Fruit fly (Drosophila melanogaster) whole organism, embryonic: ENCODE data around the gene CG9948.

ENCODE experiments used
- Abd-B ChIP-seq: fragments of 200-800 bp; sonication (Bioruptor generic); optimal IDR thresholded peaks from 2 replicates; lab custom pipeline; 2018; ENCODE audit warnings: missing biosample characterization, mild to moderate bottlenecking, missing genetic modification characterization, moderate library complexity
- BtbVII ChIP-seq: fragments of 200-800 bp; sonication (Bioruptor generic); optimal IDR thresholded peaks from 3 replicates; lab custom pipeline; 2017; ENCODE audit warnings: missing biosample characterization, mild to moderate bottlenecking, missing genetic modification characterization
- CG1024 ChIP-seq: fragments of 200-800 bp; sonication (Bioruptor generic); IDR thresholded peaks from 2 replicates; pipeline ENCODE4 v1.3.6; 2022; ENCODE audit warnings: missing biosample characterization, missing genetic modification characterization
- CG10462 ChIP-seq: fragments of 200-800 bp; sonication (Bioruptor generic); optimal IDR thresholded peaks from 2 replicates; lab custom pipeline; 2016; ENCODE audit warnings: missing biosample characterization, missing genetic modification characterization
- CG10959 ChIP-seq: fragments of 200-800 bp; sonication (Bioruptor generic); IDR thresholded peaks from 2 replicates; pipeline ENCODE4 v1.3.6; 2022; ENCODE audit warnings: missing biosample characterization, missing genetic modification characterization
- CG12391 ChIP-seq: fragments of 200-800 bp; sonication (Bioruptor generic); optimal IDR thresholded peaks from 3 replicates; lab custom pipeline; 2018; ENCODE audit warnings: missing biosample characterization, mild to moderate bottlenecking, missing genetic modification characterization, moderate library complexity
- CG13424 ChIP-seq: fragments of 200-800 bp; sonication (Bioruptor generic); optimal IDR thresholded peaks from 2 replicates; lab custom pipeline; 2019; ENCODE audit warnings: missing biosample characterization, mild to moderate bottlenecking, missing genetic modification characterization, moderate library complexity
- CG14441 ChIP-seq: fragments of 200-800 bp; sonication (Bioruptor generic); IDR thresholded peaks from 2 replicates; pipeline ENCODE4 v1.3.6; 2022; ENCODE audit warnings: missing biosample characterization, missing genetic modification characterization
- CG17359 ChIP-seq: fragments of 200-800 bp; sonication (Bioruptor generic); optimal IDR thresholded peaks from 3 replicates; lab custom pipeline; 2018; ENCODE audit warnings: missing biosample characterization, mild to moderate bottlenecking, missing genetic modification characterization, moderate library complexity
- CG17612 ChIP-seq: fragments of 200-800 bp; sonication (Bioruptor generic); IDR thresholded peaks from 2 replicates; pipeline ENCODE4 v1.3.6; 2022; ENCODE audit warnings: missing biosample characterization, missing genetic modification characterization
- CG2712 ChIP-seq: fragments of 200-800 bp; optimal IDR thresholded peaks from 3 replicates; lab custom pipeline; 2019; ENCODE audit warnings: missing biosample characterization, mild to moderate bottlenecking, missing genetic modification characterization, moderate library complexity
- CG32772 ChIP-seq: fragments of 200-800 bp; sonication (Bioruptor generic); IDR thresholded peaks from 2 replicates; pipeline ENCODE4 v1.3.6; 2022; ENCODE audit warnings: missing biosample characterization, missing genetic modification characterization
- CG42726 ChIP-seq: fragments of 200-800 bp; sonication (Bioruptor generic); IDR thresholded peaks from 2 replicates; pipeline ENCODE4 v1.3.6; 2022; ENCODE audit warnings: missing biosample characterization, missing genetic modification characterization; ENCODE audit not compliant: partially characterized antibody
- CG43689 ChIP-seq: fragments of 200-800 bp; sonication (Bioruptor generic); IDR thresholded peaks from 2 replicates; pipeline ENCODE4 v1.3.6; 2022; ENCODE audit warnings: missing biosample characterization, missing genetic modification characterization
- CG4424 ChIP-seq: fragments of 200-800 bp; sonication (Bioruptor generic); optimal IDR thresholded peaks from 3 replicates; lab custom pipeline; 2016; ENCODE audit warnings: missing biosample characterization, missing genetic modification characterization
- CG6654 ChIP-seq: fragments of 200-800 bp; sonication (Bioruptor generic); optimal IDR thresholded peaks from 2 replicates; lab custom pipeline; 2017; ENCODE audit warnings: missing biosample characterization, mild to moderate bottlenecking, missing genetic modification characterization
- CG7839 ChIP-seq: fragments of 200-800 bp; sonication (Bioruptor generic); optimal IDR thresholded peaks from 3 replicates; lab custom pipeline; 2018; ENCODE audit warnings: missing biosample characterization, mild to moderate bottlenecking, missing genetic modification characterization, moderate library complexity
- CG9797 ChIP-seq: fragments of 200-800 bp; sonication (Bioruptor generic); optimal IDR thresholded peaks from 3 replicates; lab custom pipeline; 2018; ENCODE audit warnings: missing biosample characterization, mild to moderate bottlenecking, missing genetic modification characterization
- CG9817 ChIP-seq: fragments of 200-800 bp; sonication (Bioruptor generic); optimal IDR thresholded peaks from 2 replicates; lab custom pipeline; 2018; ENCODE audit warnings: missing biosample characterization, mild to moderate bottlenecking, missing genetic modification characterization, moderate library complexity
- CrebB ChIP-seq: fragments of 200-800 bp; sonication (Bioruptor generic); optimal IDR thresholded peaks from 3 replicates; lab custom pipeline; 2018; ENCODE audit warnings: missing biosample characterization, mild to moderate bottlenecking, missing genetic modification characterization
- Dip2 ChIP-seq: fragments of 200-800 bp; sonication (Bioruptor generic); IDR thresholded peaks from 2 replicates; pipeline ENCODE4 v1.3.6; 2022; ENCODE audit warnings: missing biosample characterization, missing genetic modification characterization
- Gsc ChIP-seq: fragments of 200-800 bp; sonication (Bioruptor generic); IDR thresholded peaks from 2 replicates; pipeline ENCODE4 v1.3.6; 2022; ENCODE audit warnings: missing biosample characterization, missing genetic modification characterization
- MBD-R2 ChIP-seq: fragments of 200-800 bp; sonication (Bioruptor generic); IDR thresholded peaks from 2 replicates; pipeline ENCODE4 v1.3.6; 2022; ENCODE audit warnings: missing biosample characterization, missing genetic modification characterization
- NFAT ChIP-seq: fragments of 200-800 bp; sonication (Bioruptor generic); IDR thresholded peaks from 2 replicates; pipeline ENCODE4 v1.3.6; 2022; ENCODE audit warnings: missing biosample characterization, missing genetic modification characterization
- Nf-YB ChIP-seq: fragments of 200-800 bp; sonication (Bioruptor generic); optimal IDR thresholded peaks from 3 replicates; lab custom pipeline; 2019; ENCODE audit warnings: missing biosample characterization, mild to moderate bottlenecking, missing genetic modification characterization, moderate library complexity
- NfI ChIP-seq: fragments of 200-800 bp; sonication (Bioruptor generic); optimal IDR thresholded peaks from 3 replicates; lab custom pipeline; 2018; ENCODE audit warnings: missing biosample characterization, mild to moderate bottlenecking, missing genetic modification characterization, moderate library complexity
- Ptx1 ChIP-seq: fragments of 200-800 bp; sonication (Bioruptor generic); IDR thresholded peaks from 2 replicates; pipeline ENCODE4 v1.3.6; 2022; ENCODE audit warnings: missing biosample characterization, missing genetic modification characterization
- Sry-β ChIP-seq: fragments of 200-800 bp; sonication (Bioruptor generic); optimal IDR thresholded peaks from 2 replicates; lab custom pipeline; 2018; ENCODE audit warnings: missing biosample characterization, mild to moderate bottlenecking, missing genetic modification characterization, moderate library complexity
- Xbp1 ChIP-seq: fragments of 200-800 bp; sonication (Bioruptor generic); optimal IDR thresholded peaks from 3 replicates; lab custom pipeline; 2016; ENCODE audit warnings: missing biosample characterization, mild to moderate bottlenecking, missing genetic modification characterization
- Xrp1 ChIP-seq: fragments of 200-800 bp; sonication (Bioruptor generic); IDR thresholded peaks from 2 replicates; pipeline ENCODE4 v1.3.6; 2022; ENCODE audit warnings: missing biosample characterization, missing genetic modification characterization
- ac ChIP-seq: fragments of 200-800 bp; sonication (Bioruptor generic); optimal IDR thresholded peaks from 3 replicates; lab custom pipeline; 2017; ENCODE audit warnings: missing biosample characterization, mild to moderate bottlenecking, missing genetic modification characterization
- caup ChIP-seq: fragments of 200-800 bp; sonication (Bioruptor generic); optimal IDR thresholded peaks from 3 replicates; lab custom pipeline; 2017; ENCODE audit warnings: missing biosample characterization, mild to moderate bottlenecking, missing genetic modification characterization, moderate library complexity; ENCODE audit not compliant: severe bottlenecking
- corto ChIP-seq: fragments of 200-800 bp; sonication (Bioruptor generic); optimal IDR thresholded peaks from 2 replicates; lab custom pipeline; 2016; ENCODE audit warnings: missing biosample characterization, mild to moderate bottlenecking, missing genetic modification characterization, moderate library complexity
- crp ChIP-seq, 2 experiments: fragments of 200-800 bp; sonication (Bioruptor generic); optimal IDR thresholded peaks; 2 replicates in 1 of 2; 3 replicates in 1 of 2; lab custom pipeline; 2017; ENCODE audit warnings: missing biosample characterization in 2 of 2, missing genetic modification characterization in 2 of 2, mild to moderate bottlenecking in 1 of 2, moderate library complexity in 1 of 2
- fru ChIP-seq: fragments of >200 bp; optimal IDR thresholded peaks from 2 replicates; lab custom pipeline; 2017
- lmd ChIP-seq: fragments of 200-800 bp; sonication (Bioruptor generic); IDR thresholded peaks from 2 replicates; pipeline ENCODE4 v1.3.6; 2022; ENCODE audit warnings: missing biosample characterization, missing genetic modification characterization
- nmo ChIP-seq: fragments of 200-800 bp; sonication (Bioruptor generic); optimal IDR thresholded peaks from 2 replicates; lab custom pipeline; 2018; ENCODE audit warnings: missing biosample characterization, mild to moderate bottlenecking, missing genetic modification characterization, moderate library complexity
- odd ChIP-seq: fragments of 200-800 bp; sonication (Bioruptor generic); optimal IDR thresholded peaks from 2 replicates; lab custom pipeline; 2017; ENCODE audit warnings: missing biosample characterization, mild to moderate bottlenecking, missing genetic modification characterization
- phol ChIP-seq: fragments of 200-800 bp; sonication (Bioruptor generic); optimal IDR thresholded peaks from 3 replicates; lab custom pipeline; 2018; ENCODE audit warnings: missing biosample characterization, mild to moderate bottlenecking, missing genetic modification characterization, moderate library complexity
- salm ChIP-seq: fragments of 200-800 bp; sonication (Bioruptor generic); optimal IDR thresholded peaks from 2 replicates; lab custom pipeline; 2018; ENCODE audit warnings: missing biosample characterization, mild to moderate bottlenecking, missing genetic modification characterization
- sens ChIP-seq: fragments of 200-800 bp; sonication (Bioruptor generic); peaks from one replicate; lab custom pipeline; 2016; ENCODE audit warnings: missing biosample characterization, missing genetic modification characterization
- so ChIP-seq: fragments of 200-800 bp; sonication (Bioruptor generic); IDR thresholded peaks from 3 replicates; pipeline ENCODE4 v1.3.6; 2022; ENCODE audit warnings: missing biosample characterization, missing genetic modification characterization
- stwl ChIP-seq: fragments of 200-800 bp; sonication (Bioruptor generic); optimal IDR thresholded peaks from 3 replicates; lab custom pipeline; 2018; ENCODE audit warnings: missing biosample characterization, mild to moderate bottlenecking, missing genetic modification characterization, moderate library complexity
- tna ChIP-seq: fragments of 200-800 bp; sonication (Bioruptor generic); IDR thresholded peaks from 2 replicates; pipeline ENCODE4 v1.3.6; 2022; ENCODE audit warnings: missing biosample characterization, missing genetic modification characterization; ENCODE audit not compliant: partially characterized antibody
- vvl ChIP-seq: fragments of 200-800 bp; sonication (Bioruptor generic); IDR thresholded peaks from 2 replicates; pipeline ENCODE4 v1.3.6; 2022; ENCODE audit warnings: missing biosample characterization, missing genetic modification characterization

CG9948 gene

DNA sequence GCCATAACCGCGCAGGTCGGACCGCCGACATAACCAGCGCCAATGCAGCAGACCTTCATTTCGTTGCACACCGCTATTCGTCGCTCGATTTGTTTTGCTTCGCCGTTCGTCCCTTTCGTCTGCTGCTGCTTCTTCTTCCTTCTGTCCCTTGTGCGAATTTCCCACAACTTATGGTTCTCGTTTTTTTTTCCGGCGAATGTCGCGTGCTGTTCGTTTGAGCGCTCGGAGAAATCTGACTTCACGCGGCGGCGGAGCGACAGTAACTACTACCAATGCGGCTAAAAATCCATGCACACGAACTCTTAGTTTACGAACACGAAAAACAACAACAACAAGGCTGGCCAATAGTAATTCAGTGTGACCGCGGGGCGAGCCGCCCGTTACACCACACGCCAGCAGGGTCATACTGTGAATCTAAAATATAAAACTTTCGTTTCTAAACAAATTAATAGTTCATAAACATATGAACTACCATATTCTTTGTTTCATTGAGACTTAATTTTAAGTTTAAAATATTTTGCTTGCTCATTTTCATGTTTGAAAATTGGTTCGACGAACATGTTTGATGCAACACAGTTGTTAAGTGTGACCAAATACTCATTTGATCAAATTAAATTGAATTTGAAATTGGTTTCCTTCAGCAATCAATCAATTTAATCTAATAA lies 8.8 kb downstream of the CG9948 start, which contains the start of gene sgl (continued):
- TF ChIP-seq ac (GFP tag; lab: Kevin White, UChicago) (no peak), tna (GFP tag; lab: Robert Waterston, UW) (no peak; the same call in 1 of the 2 replicates), sens (peak; percentile 79), CG42726 (GFP tag; lab: Robert Waterston, UW) (peak; percentile 82), CG12391 (tag; lab: Kevin White, UChicago) (peak; percentile 48), CG14441 (GFP tag; lab: Robert Waterston, UW) (0 out of 2 replicates have a peak, but pooled peaks have one; percentile 18)

DNA sequence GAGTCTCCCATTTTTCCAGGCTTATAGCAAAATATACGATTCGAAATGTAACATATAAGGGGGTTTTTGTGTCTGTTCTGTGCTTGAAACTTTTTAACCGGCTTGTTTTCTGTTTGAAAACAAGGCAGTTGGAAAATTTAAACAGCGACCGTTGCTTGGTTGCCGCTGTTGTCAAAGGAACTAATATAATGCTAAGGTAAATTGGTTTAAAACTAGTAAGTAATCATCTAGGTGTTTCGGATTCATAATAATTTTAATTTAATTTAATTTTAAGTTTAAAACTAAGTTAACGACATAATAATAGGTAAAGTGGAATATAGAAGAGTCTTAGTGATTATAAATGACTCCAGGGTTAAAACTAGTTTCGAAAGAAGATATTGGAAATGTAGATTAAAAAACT lies 12.0 kb downstream of the CG9948 start, which contains the start of gene CG10064:
TSS of gene CG10064 (minus strand) at position 101 of the 400 bp plus-strand sequence.
- no peak for TF ChIP-seq salm
- no peak for TF ChIP-seq so (GFP tag; lab: Robert Waterston, UW)
- TF ChIP-seq odd: no peak
- no peak for TF ChIP-seq CG1024 (GFP tag; lab: Robert Waterston, UW)
- no peak for TF ChIP-seq Abd-B (GFP tag; lab: Kevin White, UChicago)
- no peak for TF ChIP-seq vvl
- no peak for TF ChIP-seq CG6654 (GFP tag; lab: Kevin White, UChicago)
- TF ChIP-seq Sry-β: no peak
- TF ChIP-seq CG9797 (GFP tag; lab: Kevin White, UChicago): no peak
- TF ChIP-seq CG17359 (tag; lab: Kevin White, UChicago): no peak
- no peak for TF ChIP-seq Xrp1 (GFP tag; lab: Robert Waterston, UW)

DNA sequence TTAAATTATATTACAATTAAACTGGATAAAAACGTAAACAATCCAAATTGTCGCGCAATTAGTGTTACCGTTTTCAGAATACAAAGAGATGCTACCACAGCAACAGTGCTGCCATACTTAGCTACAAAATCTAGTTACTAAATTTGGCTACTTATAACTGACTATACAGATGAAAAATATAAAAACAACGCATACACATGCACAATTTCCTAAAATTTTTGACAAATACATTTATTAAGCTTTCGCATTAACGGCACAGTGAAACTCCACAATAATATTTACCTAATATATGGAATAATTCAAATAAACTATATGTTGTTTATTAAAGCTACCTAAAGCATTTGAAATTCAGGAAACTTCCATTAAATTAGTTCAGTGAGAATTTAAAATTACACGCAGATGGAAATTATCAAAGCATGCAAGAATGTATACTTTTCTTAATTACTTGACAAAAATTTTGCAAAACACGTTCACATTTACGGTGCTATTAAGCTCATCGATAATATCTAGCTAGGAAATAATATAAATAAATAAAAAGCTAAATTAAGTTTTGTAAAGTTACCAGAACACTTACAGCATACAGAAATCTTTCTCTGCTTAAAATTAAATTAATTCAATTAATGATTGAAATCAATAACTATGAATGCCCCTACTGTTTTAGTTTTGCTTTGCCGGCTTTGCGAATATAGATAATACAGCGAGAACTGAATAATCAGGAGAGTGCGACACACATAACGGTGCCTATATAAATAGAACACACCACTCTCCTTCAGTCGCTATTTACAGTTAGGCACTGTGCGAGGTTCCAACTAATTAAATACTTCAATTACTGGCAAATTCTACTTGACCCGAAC lies 13.4 kb downstream of the CG9948 start, which contains the start of the genes Mis12 and CG9953:
TSS of gene Mis12 (minus strand) at position 88 of the 854 bp plus-strand sequence.
TSS of gene CG9953 (plus strand) at position 698 of the 854 bp plus-strand sequence.
- TF ChIP-seq CG43689 (GFP tag; lab: Robert Waterston, UW) (no peak), CG10959 (GFP tag; lab: Robert Waterston, UW) (no peak; the same call in 1 of the 2 replicates), CG17612 (GFP tag; lab: Robert Waterston, UW) (no peak), MBD-R2 (GFP tag; lab: Robert Waterston, UW) (peak; percentile 68), corto (no peak), Xbp1 (GFP tag; lab: Kevin White, UChicago) (peak; percentile 27), NfI (GFP tag; lab: Kevin White, UChicago) (no peak), CG13424 (tag; lab: Kevin White, UChicago) (peak; percentile 50), Ptx1 (peak; percentile 62; the same call in 1 of the 2 replicates), CrebB (tag; lab: Kevin White, UChicago) (no peak), CG7839 (tag; lab: Kevin White, UChicago) (peak; percentile 45), phol (tag; lab: Kevin White, UChicago) (peak; percentile 48), Gsc (GFP tag; lab: Robert Waterston, UW) (no peak), so (GFP tag; lab: Robert Waterston, UW) (no peak), CG9817 (tag; lab: Kevin White, UChicago) (peak; percentile 5), Dip2 (GFP tag; lab: Robert Waterston, UW) (no peak), CG32772 (GFP tag; lab: Robert Waterston, UW) (peak; percentile 37; the same call in 1 of the 2 replicates), crp (GFP tag; optimal IDR thresholded peaks at IDR 0.05; lab: Kevin White, UChicago) (no peak), CG2712 (tag; lab: Kevin White, UChicago) (peak; percentile 56), lmd (GFP tag; lab: Robert Waterston, UW) (peak; percentile 48), Nf-YB (GFP tag; lab: Kevin White, UChicago) (peak; percentile 6), nmo (GFP tag; lab: Kevin White, UChicago) (peak; percentile 68), caup (GFP tag; lab: Kevin White, UChicago) (no peak), CG4424 (GFP tag; lab: Kevin White, UChicago) (peak; percentile 35), NFAT (GFP tag; lab: Robert Waterston, UW) (no peak), BtbVII (GFP tag; lab: Kevin White, UChicago) (no peak), fru (lab: Kevin White, UChicago) (no peak), stwl (tag; lab: Kevin White, UChicago) (no peak), CG10462 (GFP tag; lab: Kevin White, UChicago) (no peak)
